Fruit fly (Drosophila melanogaster): ENCODE measurements around the gene Rpn3.

Gene Rpn3

DNA sequence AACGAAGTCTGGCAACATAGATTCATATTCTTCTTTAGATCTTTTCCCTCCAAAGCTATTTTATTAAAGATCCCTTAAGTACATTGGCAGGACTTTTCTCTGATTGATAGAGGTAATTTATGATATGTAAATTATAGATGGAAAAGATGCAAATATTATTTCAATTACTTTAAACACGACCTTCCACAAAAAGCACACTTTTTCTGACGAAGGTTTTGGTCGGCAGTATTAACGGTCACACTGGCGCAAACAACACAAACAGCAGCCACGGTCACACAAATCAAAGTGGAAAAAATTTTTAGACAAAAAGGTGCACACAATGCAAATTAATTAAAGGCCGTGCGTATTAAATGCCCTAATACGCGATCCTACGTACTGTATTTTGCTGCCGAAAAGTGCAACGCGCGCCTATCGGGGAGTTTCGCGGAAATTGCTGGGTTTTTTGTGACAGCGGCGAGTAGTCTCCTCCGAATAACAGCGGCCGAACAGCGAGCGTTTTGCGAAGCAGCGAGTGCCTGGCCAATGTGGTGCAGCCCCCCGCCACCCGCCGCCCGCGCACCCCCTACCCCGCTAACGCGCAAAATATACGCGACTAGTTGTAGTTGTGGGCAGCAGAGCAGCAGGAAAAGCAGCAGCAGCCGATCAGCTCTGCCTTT lies 2.4 kb downstream of the Rpn3 start, which contains the start of gene CG10492 (continued):
- peak; percentile 94 for TF ChIP-seq E2f2 (GFP tag; IDR thresholded peaks at IDR 0.05)
- TF ChIP-seq Deaf1 (tag; optimal IDR thresholded peaks at IDR 0.05), result peak; percentile 10
- TF ChIP-seq Oli (tag; optimal IDR thresholded peaks at IDR 0.05), result no peak
- TF ChIP-seq Hmr (GFP tag; optimal IDR thresholded peaks at IDR 0.05), result peak; percentile 19
- TF ChIP-seq kah (GFP tag; optimal IDR thresholded peaks at IDR 0.05), result no peak
- TF ChIP-seq pfk (GFP tag; optimal IDR thresholded peaks at IDR 0.05), result no peak
- TF ChIP-seq CG6791 (GFP tag; IDR thresholded peaks at IDR 0.05; ENCODE audit: partially characterized antibody), result peak; percentile 55; the same call in 1 of the 3 replicates
- peak; percentile 53 for TF ChIP-seq Myb (GFP tag; optimal IDR thresholded peaks at IDR 0.05)
- TF ChIP-seq klu (GFP tag; IDR thresholded peaks at IDR 0.05), result peak; percentile 39; the same call in 1 of the 2 replicates
- TF ChIP-seq CG3847 (GFP tag; IDR thresholded peaks at IDR 0.05), result peak; percentile 52; the same call in 1 of the 2 replicates
- TF ChIP-seq sens (GFP tag), result peak; percentile 29
- peak; percentile 34; the same call in 1 of the 2 replicates for TF ChIP-seq CG32532 (GFP tag; IDR thresholded peaks at IDR 0.05)
- TF ChIP-seq Dll (GFP tag; IDR thresholded peaks at IDR 0.05; ENCODE audit: partially characterized antibody), result 0 out of 4 replicates have a peak, but pooled peaks have one; percentile 39
- TF ChIP-seq CG17829 (tag; optimal IDR thresholded peaks at IDR 0.05), result peak; percentile 23
- peak; percentile 46; the same call in 2 of the 3 replicates for TF ChIP-seq CG16813 (GFP tag; IDR thresholded peaks at IDR 0.05; ENCODE audit: partially characterized antibody)
- peak; percentile 68 for TF ChIP-seq CG12659 (GFP tag; optimal IDR thresholded peaks at IDR 0.05)
- peak; percentile 52 for TF ChIP-seq Sry-δ (GFP tag; optimal IDR thresholded peaks at IDR 0.05)
- peak; percentile 73 for TF ChIP-seq pzg (GFP tag; optimal IDR thresholded peaks at IDR 0.05)
- peak; percentile 73; the same call in 1 of the 4 replicates for TF ChIP-seq chinmo (GFP tag; IDR thresholded peaks at IDR 0.05; ENCODE audit: partially characterized antibody)
- no peak for TF ChIP-seq tll (GFP tag; optimal IDR thresholded peaks at IDR 0.05)
- peak; percentile 24 for TF ChIP-seq CG2712 (tag; optimal IDR thresholded peaks at IDR 0.05)
- TF ChIP-seq NFAT (GFP tag; IDR thresholded peaks at IDR 0.05), result peak; percentile 52
- TF ChIP-seq CG9797 (GFP tag; optimal IDR thresholded peaks at IDR 0.05), result peak; percentile 92
- no peak for TF ChIP-seq Dfd (GFP tag; optimal IDR thresholded peaks at IDR 0.05)
- TF ChIP-seq CG2116 (GFP tag; optimal IDR thresholded peaks at IDR 0.05), result peak; percentile 63
- TF ChIP-seq MBD-R2 (GFP tag; IDR thresholded peaks at IDR 0.05), result peak; percentile 54
- peak; percentile 49; the same call in 1 of the 3 replicates for TF ChIP-seq ci (GFP tag; IDR thresholded peaks at IDR 0.05)
- TF ChIP-seq fru (optimal IDR thresholded peaks at IDR 0.05), result peak; percentile 44
- TF ChIP-seq hkb (optimal IDR thresholded peaks at IDR 0.05), result peak; percentile 73
- TF ChIP-seq hkb (GFP tag; IDR thresholded peaks at IDR 0.05), result no peak
- TF ChIP-seq Nf-YC (tag; optimal IDR thresholded peaks at IDR 0.05), result peak; percentile 44
- peak; percentile 35 for TF ChIP-seq CG33213 (GFP tag; optimal IDR thresholded peaks at IDR 0.05)
- TF ChIP-seq stc (GFP tag; IDR thresholded peaks at IDR 0.05), result no peak
- no peak for TF ChIP-seq CG12744 (GFP tag; optimal IDR thresholded peaks at IDR 0.05)
- TF ChIP-seq dm (GFP tag; optimal IDR thresholded peaks at IDR 0.05), result peak; percentile 60
- TF ChIP-seq Elba2 (GFP tag; optimal IDR thresholded peaks at IDR 0.05), result peak; percentile 20
- peak; percentile 24 for TF ChIP-seq Fer1 (GFP tag; optimal IDR thresholded peaks at IDR 0.05)
- TF ChIP-seq Sin3A (optimal IDR thresholded peaks at IDR 0.05), result peak; percentile 88
- peak; percentile 75 for TF ChIP-seq CG3995 (GFP tag; optimal IDR thresholded peaks at IDR 0.05)
- TF ChIP-seq CG10543 (GFP tag; optimal IDR thresholded peaks at IDR 0.05), result peak; percentile 28
- peak; percentile 81 for TF ChIP-seq ftz-f1 (GFP tag; optimal IDR thresholded peaks at IDR 0.05)
- TF ChIP-seq CG31441 (GFP tag; IDR thresholded peaks at IDR 0.05), result no peak
- TF ChIP-seq Meics (GFP tag; optimal IDR thresholded peaks at IDR 0.05), result no peak
- peak; percentile 66 for TF ChIP-seq CG10267 (tag; optimal IDR thresholded peaks at IDR 0.05)
- peak; percentile 49 for TF ChIP-seq sug (tag; optimal IDR thresholded peaks at IDR 0.05)
- TF ChIP-seq CG17361 (GFP tag; IDR thresholded peaks at IDR 0.05), result peak; percentile 23; the same call in 1 of the 3 replicates
- no peak for TF ChIP-seq CkIIα-i1 (GFP tag; IDR thresholded peaks at IDR 0.05)
- peak; percentile 34; the same call in 2 of the 3 replicates for TF ChIP-seq row (GFP tag; IDR thresholded peaks at IDR 0.05)
- TF ChIP-seq Med (GFP tag), result peak; percentile 60
- peak; percentile 25 for TF ChIP-seq MTF-1 (GFP tag; optimal IDR thresholded peaks at IDR 0.05; ENCODE audit: borderline replicate concordance)
